Fruit fly (Drosophila melanogaster) whole organism, embryonic: Measurements from ENCODE around the gene CG4611.

Experiments
- Atf3 ChIP-seq: fragments of 200-800 bp; sonication (Bioruptor generic); optimal IDR thresholded peaks from 3 replicates; lab custom pipeline; 2016; ENCODE audit warnings: missing biosample characterization, missing genetic modification characterization
- Blimp-1 ChIP-seq: fragments of 200-800 bp; sonication (Bioruptor generic); optimal IDR thresholded peaks from 3 replicates; lab custom pipeline; 2018; ENCODE audit warnings: missing biosample characterization, missing genetic modification characterization, mild to moderate bottlenecking, moderate library complexity, missing genetic modification reagents
- CG10431 ChIP-seq: fragments of 200-800 bp; sonication (Bioruptor generic); optimal IDR thresholded peaks from 3 replicates; lab custom pipeline; 2018; ENCODE audit warnings: missing biosample characterization, mild to moderate bottlenecking, missing genetic modification characterization
- CG11085 ChIP-seq: fragments of 200-800 bp; sonication (Bioruptor generic); IDR thresholded peaks from 2 replicates; pipeline ENCODE4 v1.3.6; 2022; ENCODE audit warnings: missing biosample characterization, missing genetic modification characterization
- CG11456 ChIP-seq: fragments of 200-800 bp; sonication (Bioruptor generic); IDR thresholded peaks from 3 replicates; pipeline ENCODE4 v1.3.6; 2022; ENCODE audit warnings: missing biosample characterization, missing genetic modification characterization
- CG13123 ChIP-seq: fragments of 200-800 bp; sonication (Bioruptor generic); optimal IDR thresholded peaks from 2 replicates; lab custom pipeline; 2016; ENCODE audit warnings: missing biosample characterization, missing genetic modification characterization
- CG14014 ChIP-seq: fragments of 200-800 bp; sonication (Bioruptor generic); IDR thresholded peaks from 2 replicates; pipeline ENCODE4 v1.3.6; 2022; ENCODE audit warnings: missing biosample characterization, missing genetic modification characterization
- CG1832 ChIP-seq: fragments of 200-800 bp; sonication (Bioruptor generic); optimal IDR thresholded peaks from 2 replicates; lab custom pipeline; 2017; ENCODE audit warnings: missing biosample characterization, mild to moderate bottlenecking, missing genetic modification characterization, inconsistent platforms
- CG2678 ChIP-seq: fragments of 200-800 bp; sonication (Bioruptor generic); optimal IDR thresholded peaks from 3 replicates; lab custom pipeline; 2019; ENCODE audit warnings: missing biosample characterization, mild to moderate bottlenecking, missing genetic modification characterization, moderate library complexity
- CG30020 ChIP-seq: fragments of 200-800 bp; optimal IDR thresholded peaks from 2 replicates; lab custom pipeline; 2019; ENCODE audit warnings: missing biosample characterization, mild to moderate bottlenecking, missing genetic modification characterization, moderate library complexity
- CG3065 ChIP-seq: fragments of 200-800 bp; sonication (Bioruptor generic); optimal IDR thresholded peaks from 2 replicates; lab custom pipeline; 2016; ENCODE audit warnings: missing biosample characterization, missing genetic modification characterization
- CG31224 ChIP-seq: fragments of 200-800 bp; sonication (Bioruptor generic); IDR thresholded peaks from 2 replicates; pipeline ENCODE4 v1.3.6; 2022; ENCODE audit warnings: missing biosample characterization, missing genetic modification characterization
- CG31365 ChIP-seq: fragments of 200-800 bp; sonication (Bioruptor generic); optimal IDR thresholded peaks from 2 replicates; lab custom pipeline; 2018; ENCODE audit warnings: missing biosample characterization, mild to moderate bottlenecking, missing genetic modification characterization
- CG32767 ChIP-seq: fragments of 200-800 bp; sonication (Bioruptor generic); IDR thresholded peaks from 2 replicates; pipeline ENCODE4 v1.3.6; 2022; ENCODE audit warnings: missing biosample characterization, missing genetic modification characterization
- CG34422 ChIP-seq: fragments of 200-800 bp; sonication (Bioruptor generic); IDR thresholded peaks from 3 replicates; pipeline ENCODE4 v1.3.6; 2022; ENCODE audit warnings: missing biosample characterization, missing genetic modification characterization
- CG4707 ChIP-seq: fragments of 200-800 bp; sonication (Bioruptor generic); optimal IDR thresholded peaks from 2 replicates; lab custom pipeline; 2018; ENCODE audit warnings: missing biosample characterization, mild to moderate bottlenecking, missing genetic modification characterization, moderate library complexity
- CG6765 ChIP-seq: fragments of 200-800 bp; sonication (Bioruptor generic); optimal IDR thresholded peaks from 3 replicates; lab custom pipeline; 2017; ENCODE audit warnings: missing biosample characterization, mild to moderate bottlenecking, missing genetic modification characterization
- CG7928 ChIP-seq: fragments of 200-800 bp; sonication (Bioruptor generic); optimal IDR thresholded peaks from 2 replicates; lab custom pipeline; 2017; ENCODE audit warnings: missing biosample characterization, mild to moderate bottlenecking, missing genetic modification characterization
- CG9797 ChIP-seq: fragments of 200-800 bp; sonication (Bioruptor generic); optimal IDR thresholded peaks from 3 replicates; lab custom pipeline; 2018; ENCODE audit warnings: missing biosample characterization, mild to moderate bottlenecking, missing genetic modification characterization
- Doc3 ChIP-seq: fragments of 200-800 bp; sonication (Bioruptor generic); IDR thresholded peaks from 3 replicates; pipeline ENCODE4 v1.3.6; 2022; ENCODE audit warnings: missing biosample characterization, missing genetic modification characterization; ENCODE audit not compliant: partially characterized antibody
- Dref ChIP-seq: fragments of 200-800 bp; sonication (Bioruptor generic); IDR thresholded peaks from 2 replicates; pipeline ENCODE4 v1.3.6; 2022; ENCODE audit warnings: missing biosample characterization, missing genetic modification characterization
- Ets65A ChIP-seq: fragments of 200-800 bp; sonication (Bioruptor generic); peaks from one replicate; lab custom pipeline; 2016; ENCODE audit warnings: missing biosample characterization, missing genetic modification characterization
- Hmr ChIP-seq: fragments of 200-800 bp; sonication (Bioruptor generic); optimal IDR thresholded peaks from 3 replicates; lab custom pipeline; 2017; ENCODE audit warnings: mild to moderate bottlenecking, missing biosample characterization, missing genetic modification reagents, missing genetic modification characterization
- Hr78 ChIP-seq, 2 experiments: fragments of 200-800 bp in 1 of 2; fragments of >200 bp in 1 of 2; sonication (Bioruptor generic) in 1 of 2; optimal IDR thresholded peaks; 2 replicates each; lab custom pipeline; 2017 to 2019; ENCODE audit warnings: missing biosample characterization in 2 of 2, missing genetic modification characterization in 2 of 2, mild to moderate bottlenecking in 1 of 2, moderate library complexity in 1 of 2
- Med ChIP-seq: fragments of 200-800 bp; sonication (Bioruptor generic); peaks from one replicate; lab custom pipeline; 2016; ENCODE audit warnings: missing biosample characterization, missing genetic modification characterization, mild to moderate bottlenecking, inconsistent platforms, moderate library complexity
- Optix ChIP-seq: fragments of 200-800 bp; sonication (Bioruptor generic); IDR thresholded peaks from 3 replicates; pipeline ENCODE4 v1.3.6; 2022; ENCODE audit warnings: missing biosample characterization, missing genetic modification characterization
- Rfx ChIP-seq: fragments of 200-800 bp; sonication (Bioruptor generic); IDR thresholded peaks from 2 replicates; pipeline ENCODE4 v1.3.6; 2022; ENCODE audit warnings: missing biosample characterization, missing genetic modification characterization
- Rx ChIP-seq: fragments of 200-800 bp; sonication (Bioruptor generic); IDR thresholded peaks from 2 replicates; pipeline ENCODE4 v1.3.6; 2022; ENCODE audit warnings: missing biosample characterization, missing genetic modification characterization
- Sry-δ ChIP-seq: fragments of 200-800 bp; sonication (Bioruptor generic); optimal IDR thresholded peaks from 2 replicates; lab custom pipeline; 2016; ENCODE audit warnings: missing biosample characterization, missing genetic modification characterization
- Xrp1 ChIP-seq: fragments of 200-800 bp; sonication (Bioruptor generic); IDR thresholded peaks from 2 replicates; pipeline ENCODE4 v1.3.6; 2022; ENCODE audit warnings: missing biosample characterization, missing genetic modification characterization
- cg ChIP-seq: fragments of 200-800 bp; sonication (Bioruptor generic); optimal IDR thresholded peaks from 3 replicates; lab custom pipeline; 2019; ENCODE audit warnings: missing biosample characterization, mild to moderate bottlenecking, missing genetic modification characterization, moderate library complexity
- chm ChIP-seq: fragments of 200-800 bp; sonication (Bioruptor generic); IDR thresholded peaks from 2 replicates; pipeline ENCODE4 v1.3.6; 2022; ENCODE audit warnings: missing biosample characterization, missing genetic modification characterization
- chn ChIP-seq: fragments of 200-800 bp; sonication (Bioruptor generic); optimal IDR thresholded peaks from 2 replicates; lab custom pipeline; 2016; ENCODE audit warnings: missing biosample characterization, missing genetic modification characterization
- disco-r ChIP-seq: fragments of 200-800 bp; sonication (Bioruptor generic); optimal IDR thresholded peaks from 2 replicates; lab custom pipeline; 2016; ENCODE audit warnings: missing biosample characterization, missing genetic modification characterization
- dpn ChIP-seq, 2 experiments: fragments of 200-800 bp; sonication (Bioruptor generic); optimal IDR thresholded peaks; 3 replicates each; lab custom pipeline; 2016; ENCODE audit warnings: missing biosample characterization in 2 of 2, missing genetic modification characterization in 2 of 2
- dysf ChIP-seq: fragments of 200-800 bp; sonication (Bioruptor generic); IDR thresholded peaks from 3 replicates; pipeline ENCODE4 v1.3.6; 2022; ENCODE audit warnings: missing biosample characterization, missing genetic modification characterization
- nmo ChIP-seq: fragments of 200-800 bp; sonication (Bioruptor generic); optimal IDR thresholded peaks from 2 replicates; lab custom pipeline; 2018; ENCODE audit warnings: missing biosample characterization, mild to moderate bottlenecking, missing genetic modification characterization, moderate library complexity
- pum ChIP-seq: fragments of 200-800 bp; sonication (Bioruptor generic); optimal IDR thresholded peaks from 2 replicates; lab custom pipeline; 2016; ENCODE audit warnings: missing biosample characterization, missing genetic modification characterization
- sc ChIP-seq, 3 experiments: fragments of >200 bp in 2 of 3; fragments of 200-800 bp in 1 of 3; sonication (Bioruptor generic) in 1 of 3; optimal IDR thresholded peaks; 2 replicates in 2 of 3; 3 replicates in 1 of 3; lab custom pipeline; 2017; ENCODE audit warnings: mild to moderate bottlenecking in 1 of 3, missing biosample characterization in 1 of 3, missing genetic modification characterization in 1 of 3, missing genetic modification reagents in 1 of 3
- stc ChIP-seq: fragments of 200-800 bp; sonication (Bioruptor generic); IDR thresholded peaks from 2 replicates; pipeline ENCODE4 v1.3.6; 2022; ENCODE audit warnings: missing biosample characterization, missing genetic modification characterization
- toy ChIP-seq: fragments of 200-800 bp; sonication (Bioruptor generic); IDR thresholded peaks from 2 replicates; pipeline ENCODE4 v1.3.6; 2022; ENCODE audit warnings: missing biosample characterization, missing genetic modification characterization
- trh ChIP-seq: fragments of 200-800 bp; sonication (Bioruptor generic); optimal IDR thresholded peaks from 2 replicates; lab custom pipeline; 2016; ENCODE audit warnings: missing biosample characterization, missing genetic modification characterization
- unc-4 ChIP-seq: fragments of 200-800 bp; sonication (Bioruptor generic); IDR thresholded peaks from 2 replicates; pipeline ENCODE4 v1.3.6; 2022; ENCODE audit warnings: missing biosample characterization, missing genetic modification characterization; ENCODE audit not compliant: partially characterized antibody
- vfl ChIP-seq: fragments of 200-800 bp; sonication (Bioruptor generic); optimal IDR thresholded peaks from 2 replicates; lab custom pipeline; 2016; ENCODE audit warnings: missing biosample characterization, missing genetic modification characterization
- vvl ChIP-seq: fragments of 200-800 bp; sonication (Bioruptor generic); IDR thresholded peaks from 2 replicates; pipeline ENCODE4 v1.3.6; 2022; ENCODE audit warnings: missing biosample characterization, missing genetic modification characterization

Gene CG4611

dm6 chr3L:5184860-5185639 lies 48.9 kb downstream of the CG4611 start (continued):
- TF ChIP-seq pum (GFP tag; lab: Kevin White, UChicago): no peak
- no peak for TF ChIP-seq CG7928 (GFP tag; lab: Kevin White, UChicago)
- no peak for TF ChIP-seq CG30020 (tag; lab: Kevin White, UChicago)

- TF ChIP-seq CG3065 (GFP tag; lab: Kevin White, UChicago) (peak; percentile 79), pum (GFP tag; lab: Kevin White, UChicago) (peak; percentile 86), Hmr (GFP tag; lab: Kevin White, UChicago) (peak; percentile 91), Med (GFP tag; lab: Kevin White, UChicago) (peak; percentile 97), trh (GFP tag; lab: Kevin White, UChicago) (peak; percentile 70), CG11085 (GFP tag; lab: Robert Waterston, UW) (peak; percentile 66), CG32767 (GFP tag; lab: Robert Waterston, UW) (peak; percentile 84), CG11456 (GFP tag; lab: Robert Waterston, UW) (peak; percentile 78), vvl (GFP tag; lab: Robert Waterston, UW) (peak; percentile 95), Sry-δ (GFP tag; lab: Kevin White, UChicago) (peak; percentile 21), dpn (GFP tag; optimal IDR thresholded peaks at IDR 0.05; lab: Kevin White, UChicago) (peak; percentile 88 to 90), CG2678 (peak; percentile 94), CG13123 (GFP tag; lab: Kevin White, UChicago) (peak; percentile 52), CG31365 (tag; lab: Kevin White, UChicago) (peak; percentile 85), CG10431 (GFP tag; lab: Kevin White, UChicago) (peak; percentile 59), Doc3 (GFP tag; lab: Robert Waterston, UW) (no peak), Ets65A (GFP tag; lab: Kevin White, UChicago) (peak; percentile 98), Hr78 (GFP tag; optimal IDR thresholded peaks at IDR 0.05; lab: Kevin White, UChicago) (peak in 1 of 2 experiments; percentile 63), cg (GFP tag; lab: Kevin White, UChicago) (peak; percentile 57), Xrp1 (GFP tag; lab: Robert Waterston, UW) (peak; percentile 95), unc-4 (GFP tag; lab: Robert Waterston, UW) (no peak), vfl (GFP tag; lab: Kevin White, UChicago) (peak; percentile 43), dysf (GFP tag; lab: Robert Waterston, UW) (peak; percentile 92), chn (GFP tag; lab: Kevin White, UChicago) (peak; percentile 82), Optix (peak; percentile 84), CG1832 (GFP tag; lab: Kevin White, UChicago) (peak; percentile 28), CG4707 (GFP tag; lab: Kevin White, UChicago) (peak; percentile 80), Atf3 (GFP tag; lab: Kevin White, UChicago) (peak; percentile 82), Rx (GFP tag; lab: Robert Waterston, UW) (peak; percentile 82), sc (optimal IDR thresholded peaks at IDR 0.05; lab: Kevin White, UChicago) (no peak), sc (GFP tag; optimal IDR thresholded peaks at IDR 0.05; lab: Kevin White, UChicago) (peak; percentile 82), CG6765 (GFP tag; lab: Kevin White, UChicago) (peak; percentile 48), chm (GFP tag; lab: Robert Waterston, UW) (peak; percentile 82), CG14014 (GFP tag; lab: Robert Waterston, UW) (peak; percentile 82), disco-r (GFP tag; lab: Kevin White, UChicago) (peak; percentile 73), Dref (GFP tag; lab: Robert Waterston, UW) (no peak), stc (peak; percentile 90), Blimp-1 (peak; percentile 85), Rfx (GFP tag; lab: Robert Waterston, UW) (peak; percentile 86), toy (peak; percentile 47; the same call in 1 of the 2 replicates), CG31224 (GFP tag; lab: Robert Waterston, UW) (peak; percentile 60), CG34422 (peak; percentile 90), CG9797 (GFP tag; lab: Kevin White, UChicago) (peak; percentile 45), nmo (GFP tag; lab: Kevin White, UChicago) (peak; percentile 91)
Measured at dm6 chr3L:5186807-5187571, 50.8 kb downstream of the CG4611 start.
